Fruit fly (Drosophila melanogaster) whole organism, prepupa: ENCODE data around the gene Frl.

ENCODE experiments used
- CG10669 ChIP-seq: fragments of 200-800 bp; sonication (Bioruptor generic); optimal IDR thresholded peaks from 3 replicates; lab custom pipeline; 2018; ENCODE audit warnings: missing biosample characterization, mild to moderate bottlenecking, missing genetic modification characterization, moderate library complexity
- CG31627 ChIP-seq: fragments of 200-800 bp; sonication (Bioruptor generic); optimal IDR thresholded peaks from 3 replicates; lab custom pipeline; 2016; ENCODE audit warnings: missing biosample characterization, missing genetic modification characterization
- CG3919 ChIP-seq: fragments of 200-800 bp; sonication (Bioruptor generic); optimal IDR thresholded peaks from 3 replicates; lab custom pipeline; 2016; ENCODE audit warnings: missing biosample characterization, missing genetic modification characterization
- Lpt ChIP-seq: fragments of 200-800 bp; sonication (Bioruptor generic); optimal IDR thresholded peaks from 3 replicates; lab custom pipeline; 2016; ENCODE audit warnings: missing biosample characterization, missing genetic modification characterization
- OdsH ChIP-seq: fragments of 200-800 bp; sonication (Bioruptor generic); optimal IDR thresholded peaks from 3 replicates; lab custom pipeline; 2016; ENCODE audit warnings: missing biosample characterization, missing genetic modification characterization
- Sox15 ChIP-seq: fragments of 200-800 bp; sonication (Bioruptor generic); optimal IDR thresholded peaks from 3 replicates; lab custom pipeline; 2016; ENCODE audit warnings: missing biosample characterization, missing genetic modification characterization
- esn ChIP-seq: fragments of 200-800 bp; sonication (Bioruptor generic); optimal IDR thresholded peaks from 2 replicates; lab custom pipeline; 2016; ENCODE audit warnings: missing biosample characterization, mild to moderate bottlenecking, missing genetic modification characterization, moderate library complexity
- lz ChIP-seq: fragments of 200-800 bp; sonication (Bioruptor generic); optimal IDR thresholded peaks from 3 replicates; lab custom pipeline; 2016; ENCODE audit warnings: missing biosample characterization, missing genetic modification characterization
- salr ChIP-seq, 2 experiments: fragments of 200-800 bp; sonication (Bioruptor generic); optimal IDR thresholded peaks; 3 replicates each; lab custom pipeline; 2016 to 2018; ENCODE audit warnings: missing biosample characterization in 2 of 2, missing genetic modification characterization in 2 of 2, mild to moderate bottlenecking in 1 of 2
- svp ChIP-seq: fragments of 200-800 bp; sonication (Bioruptor generic); peaks from one replicate; lab custom pipeline; 2016; ENCODE audit warnings: missing biosample characterization, missing genetic modification characterization

The Frl gene

DNA sequence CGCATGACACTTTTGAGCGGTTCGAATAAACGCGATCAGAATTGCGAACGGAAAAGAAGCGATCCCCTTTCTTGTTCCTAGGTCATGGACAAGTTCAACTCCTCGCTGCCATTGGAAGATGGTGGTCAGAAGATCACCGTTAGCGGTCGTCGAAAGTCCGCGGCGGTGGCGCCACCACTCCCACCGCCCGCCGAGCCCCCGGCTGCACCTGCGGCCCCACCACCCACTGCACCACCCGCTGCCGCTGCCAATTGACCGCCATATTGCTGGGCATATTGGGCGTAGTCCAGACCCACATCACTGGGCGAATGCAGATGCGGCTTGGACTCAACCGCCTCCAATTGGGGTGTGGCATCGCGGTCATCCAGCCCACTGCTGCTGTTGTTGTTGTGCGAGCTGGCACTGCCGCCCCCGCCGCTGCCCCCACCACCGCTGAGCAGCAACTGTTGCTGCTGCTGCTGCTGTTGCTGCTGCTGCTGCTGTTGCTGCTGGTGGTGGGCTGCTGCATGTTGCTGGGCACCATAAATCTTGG is 60.0 kb downstream of the Frl start:
- TF ChIP-seq OdsH (GFP tag; lab: Kevin White, UChicago) (no peak), svp (GFP tag; lab: Kevin White, UChicago) (peak; percentile 21), salr (GFP tag; optimal IDR thresholded peaks at IDR 0.05; lab: Kevin White, UChicago) (no peak), esn (no peak), CG31627 (GFP tag; lab: Kevin White, UChicago) (no peak)

DNA sequence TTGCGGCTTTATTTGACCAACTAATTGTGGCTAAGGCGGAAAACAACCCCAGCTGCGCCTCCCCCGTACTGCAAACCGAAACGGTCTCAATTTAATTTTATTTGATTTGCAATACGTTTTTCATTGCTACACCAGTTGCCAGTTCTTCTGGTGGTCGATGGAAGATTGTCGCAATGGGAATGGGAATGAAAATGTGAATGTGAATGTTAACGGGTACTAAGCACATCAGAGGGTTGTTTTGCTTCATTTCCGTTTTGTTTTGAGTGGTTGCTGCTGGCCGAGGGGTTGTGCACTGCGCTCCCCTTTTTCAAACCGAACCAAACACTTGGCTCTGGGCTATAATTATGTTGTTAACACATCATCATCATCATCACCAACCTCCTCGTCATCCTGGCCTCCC is 61.1 kb downstream of the Frl start:
- no peak for TF ChIP-seq Sox15 (GFP tag; lab: Kevin White, UChicago)
- TF ChIP-seq, all 60 proteins: peak for 0

DNA sequence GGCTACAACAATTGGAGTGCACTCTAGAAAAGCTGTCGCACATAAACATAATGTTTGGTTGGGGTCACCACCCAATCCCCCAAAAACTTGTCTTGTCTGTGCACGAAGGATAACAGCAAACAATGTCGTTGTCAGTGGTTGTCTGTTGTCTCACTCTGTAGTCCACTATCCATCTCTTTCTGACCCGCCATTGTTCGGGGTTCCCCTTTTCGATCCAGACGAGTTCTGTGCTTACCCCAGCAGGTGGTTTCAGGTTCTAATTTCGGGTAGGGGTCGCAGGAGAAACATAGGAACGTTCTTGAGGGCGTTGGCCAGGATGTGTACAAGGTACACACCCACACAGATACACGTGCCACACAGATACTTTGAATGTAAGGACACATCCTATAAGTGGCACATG is 65.8 kb downstream of the Frl start:
- no peak for TF ChIP-seq CG3919 (GFP tag; lab: Kevin White, UChicago)
- TF ChIP-seq Lpt (GFP tag; lab: Kevin White, UChicago) = no peak
- TF ChIP-seq lz (GFP tag; lab: Kevin White, UChicago) = no peak
- TF ChIP-seq CG10669 (GFP tag; lab: Kevin White, UChicago) = no peak
